Fruit fly (Drosophila melanogaster) whole organism, prepupa: Measurements from ENCODE around the gene CG42717.

Source experiments
- CG10669 ChIP-seq: fragments of 200-800 bp; sonication (Bioruptor generic); optimal IDR thresholded peaks from 3 replicates; lab custom pipeline; 2018; ENCODE audit warnings: missing biosample characterization, mild to moderate bottlenecking, missing genetic modification characterization, moderate library complexity
- CG11294 ChIP-seq: fragments of 200-800 bp; sonication (Bioruptor generic); IDR thresholded peaks from 2 replicates; pipeline ENCODE4 v1.3.6; 2022; ENCODE audit warnings: missing biosample characterization, missing genetic modification characterization
- CG11762 ChIP-seq: fragments of 200-800 bp; sonication (Bioruptor generic); optimal IDR thresholded peaks from 3 replicates; lab custom pipeline; 2016; ENCODE audit warnings: missing biosample characterization, missing genetic modification characterization; ENCODE audit not compliant: insufficient read depth
- CG11902 ChIP-seq: fragments of 200-800 bp; sonication (Bioruptor generic); optimal IDR thresholded peaks from 3 replicates; lab custom pipeline; 2016; ENCODE audit warnings: missing biosample characterization, missing genetic modification characterization
- CG15336 ChIP-seq: fragments of 200-800 bp; sonication (Bioruptor generic); IDR thresholded peaks from 2 replicates; pipeline ENCODE4 v1.3.6; 2022; ENCODE audit warnings: missing biosample characterization, missing genetic modification characterization
- CG1621 ChIP-seq: fragments of 200-800 bp; sonication (Bioruptor generic); optimal IDR thresholded peaks from 3 replicates; lab custom pipeline; 2018; ENCODE audit warnings: missing biosample characterization, mild to moderate bottlenecking, missing genetic modification characterization
- CG3032 ChIP-seq: fragments of 200-800 bp; optimal IDR thresholded peaks from 2 replicates; lab custom pipeline; 2019; ENCODE audit warnings: missing biosample characterization, mild to moderate bottlenecking, missing genetic modification characterization, moderate library complexity
- CG32006 ChIP-seq: fragments of 200-800 bp; sonication (Bioruptor generic); optimal IDR thresholded peaks from 3 replicates; lab custom pipeline; 2017; ENCODE audit warnings: missing biosample characterization, mild to moderate bottlenecking, missing genetic modification characterization
- CG4318 ChIP-seq: fragments of 200-800 bp; sonication (Bioruptor generic); optimal IDR thresholded peaks from 3 replicates; lab custom pipeline; 2017; ENCODE audit warnings: missing biosample characterization, mild to moderate bottlenecking, missing genetic modification characterization
- CG6163 ChIP-seq: fragments of 200-800 bp; sonication (Bioruptor generic); IDR thresholded peaks from 3 replicates; pipeline ENCODE4 v1.3.6; 2022; ENCODE audit warnings: missing biosample characterization, missing genetic modification characterization
- CG6276 ChIP-seq: fragments of 200-800 bp; sonication (Bioruptor generic); optimal IDR thresholded peaks from 2 replicates; lab custom pipeline; 2017; ENCODE audit warnings: missing biosample characterization, mild to moderate bottlenecking, missing genetic modification characterization
- CG6792 ChIP-seq: fragments of 200-800 bp; sonication (Bioruptor generic); optimal IDR thresholded peaks from 3 replicates; lab custom pipeline; 2016; ENCODE audit warnings: missing biosample characterization, missing genetic modification characterization
- CG7368 ChIP-seq: fragments of 200-800 bp; sonication (Bioruptor generic); optimal IDR thresholded peaks from 3 replicates; lab custom pipeline; 2016; ENCODE audit warnings: missing biosample characterization, missing genetic modification characterization
- CG8119 ChIP-seq: fragments of 200-800 bp; sonication (Bioruptor generic); IDR thresholded peaks from 3 replicates; pipeline ENCODE4 v1.3.6; 2022; ENCODE audit warnings: missing biosample characterization, missing genetic modification characterization
- CG8319 ChIP-seq: fragments of 200-800 bp; sonication (Bioruptor generic); optimal IDR thresholded peaks from 3 replicates; lab custom pipeline; 2016; ENCODE audit warnings: missing biosample characterization, missing genetic modification characterization
- CG8632 ChIP-seq: fragments of 200-800 bp; sonication (Bioruptor generic); optimal IDR thresholded peaks from 3 replicates; lab custom pipeline; 2016; ENCODE audit warnings: missing biosample characterization, missing genetic modification characterization
- CG9139 ChIP-seq: fragments of 200-800 bp; sonication (Bioruptor generic); optimal IDR thresholded peaks from 3 replicates; lab custom pipeline; 2017; ENCODE audit warnings: missing biosample characterization, mild to moderate bottlenecking, missing genetic modification characterization
- Eip75B ChIP-seq: fragments of 200-800 bp; sonication (Bioruptor generic); optimal IDR thresholded peaks from 3 replicates; lab custom pipeline; 2016; ENCODE audit warnings: missing biosample characterization, missing genetic modification characterization
- Eip78C ChIP-seq: fragments of 200-800 bp; sonication (Bioruptor generic); peaks from one replicate; lab custom pipeline; 2016; ENCODE audit warnings: missing biosample characterization, missing genetic modification characterization
- Ets96B ChIP-seq: fragments of 200-800 bp; optimal IDR thresholded peaks from 2 replicates; lab custom pipeline; 2019; ENCODE audit warnings: missing biosample characterization, mild to moderate bottlenecking, missing genetic modification characterization, moderate library complexity
- Gug ChIP-seq: fragments of 200-800 bp; sonication (Bioruptor generic); IDR thresholded peaks from 2 replicates; pipeline ENCODE4 v1.3.6; 2022; ENCODE audit warnings: missing biosample characterization, missing genetic modification characterization
- Hr4 ChIP-seq: fragments of 200-800 bp; sonication (Bioruptor generic); optimal IDR thresholded peaks from 3 replicates; lab custom pipeline; 2016; ENCODE audit warnings: missing biosample characterization, missing genetic modification characterization
- Lpt ChIP-seq: fragments of 200-800 bp; sonication (Bioruptor generic); optimal IDR thresholded peaks from 3 replicates; lab custom pipeline; 2016; ENCODE audit warnings: missing biosample characterization, missing genetic modification characterization
- OdsH ChIP-seq: fragments of 200-800 bp; sonication (Bioruptor generic); optimal IDR thresholded peaks from 3 replicates; lab custom pipeline; 2016; ENCODE audit warnings: missing biosample characterization, missing genetic modification characterization
- Smox ChIP-seq: fragments of 200-800 bp; sonication (Bioruptor generic); optimal IDR thresholded peaks from 3 replicates; lab custom pipeline; 2016; ENCODE audit warnings: missing biosample characterization, missing genetic modification characterization
- Sox15 ChIP-seq: fragments of 200-800 bp; sonication (Bioruptor generic); optimal IDR thresholded peaks from 3 replicates; lab custom pipeline; 2016; ENCODE audit warnings: missing biosample characterization, missing genetic modification characterization
- acj6 ChIP-seq: fragments of 200-800 bp; sonication (Bioruptor generic); optimal IDR thresholded peaks from 3 replicates; lab custom pipeline; 2016; ENCODE audit warnings: missing biosample characterization, missing genetic modification characterization
- cyc ChIP-seq: fragments of 200-800 bp; sonication (Bioruptor generic); optimal IDR thresholded peaks from 3 replicates; lab custom pipeline; 2016; ENCODE audit warnings: missing biosample characterization, missing genetic modification characterization
- dac ChIP-seq: fragments of 200-800 bp; sonication (Bioruptor generic); optimal IDR thresholded peaks from 2 replicates; lab custom pipeline; 2017; ENCODE audit warnings: missing biosample characterization, mild to moderate bottlenecking, missing genetic modification characterization
- dsx ChIP-seq: fragments of 200-800 bp; optimal IDR thresholded peaks from 3 replicates; lab custom pipeline; 2019; ENCODE audit warnings: missing biosample characterization, mild to moderate bottlenecking, missing genetic modification characterization, moderate library complexity; ENCODE audit not compliant: poor library complexity, severe bottlenecking
- eg ChIP-seq: fragments of 200-800 bp; sonication (Bioruptor generic); IDR thresholded peaks from 3 replicates; pipeline ENCODE4 v1.3.6; 2022; ENCODE audit warnings: missing biosample characterization, missing genetic modification characterization
- fd59A ChIP-seq: fragments of 200-800 bp; sonication (Bioruptor generic); optimal IDR thresholded peaks from 2 replicates; lab custom pipeline; 2017; ENCODE audit warnings: missing biosample characterization, mild to moderate bottlenecking, missing genetic modification characterization, missing genetic modification reagents
- fkh ChIP-seq: fragments of 200-800 bp; sonication (Bioruptor generic); optimal IDR thresholded peaks from 3 replicates; lab custom pipeline; 2017; ENCODE audit warnings: missing biosample characterization, mild to moderate bottlenecking, missing genetic modification characterization, moderate library complexity
- lz ChIP-seq: fragments of 200-800 bp; sonication (Bioruptor generic); optimal IDR thresholded peaks from 3 replicates; lab custom pipeline; 2016; ENCODE audit warnings: missing biosample characterization, missing genetic modification characterization
- net ChIP-seq: fragments of 200-800 bp; sonication (Bioruptor generic); optimal IDR thresholded peaks from 3 replicates; lab custom pipeline; 2016; ENCODE audit warnings: missing biosample characterization, missing genetic modification characterization
- salr ChIP-seq, 2 experiments: fragments of 200-800 bp; sonication (Bioruptor generic); optimal IDR thresholded peaks; 3 replicates each; lab custom pipeline; 2016 to 2018; ENCODE audit warnings: missing biosample characterization in 2 of 2, missing genetic modification characterization in 2 of 2, mild to moderate bottlenecking in 1 of 2
- ss ChIP-seq, 2 experiments: fragments of 200-800 bp; sonication (Bioruptor generic); optimal IDR thresholded peaks; 2 replicates in 1 of 2; 3 replicates in 1 of 2; lab custom pipeline; 2017 to 2018; ENCODE audit warnings: mild to moderate bottlenecking in 2 of 2, missing biosample characterization in 2 of 2, missing genetic modification characterization in 2 of 2, moderate library complexity in 1 of 2
- svp ChIP-seq: fragments of 200-800 bp; sonication (Bioruptor generic); peaks from one replicate; lab custom pipeline; 2016; ENCODE audit warnings: missing biosample characterization, missing genetic modification characterization
- vri ChIP-seq: fragments of 200-800 bp; sonication (Bioruptor generic); optimal IDR thresholded peaks from 3 replicates; lab custom pipeline; 2016; ENCODE audit warnings: missing biosample characterization, mild to moderate bottlenecking, missing genetic modification characterization

CG42717 gene

DNA sequence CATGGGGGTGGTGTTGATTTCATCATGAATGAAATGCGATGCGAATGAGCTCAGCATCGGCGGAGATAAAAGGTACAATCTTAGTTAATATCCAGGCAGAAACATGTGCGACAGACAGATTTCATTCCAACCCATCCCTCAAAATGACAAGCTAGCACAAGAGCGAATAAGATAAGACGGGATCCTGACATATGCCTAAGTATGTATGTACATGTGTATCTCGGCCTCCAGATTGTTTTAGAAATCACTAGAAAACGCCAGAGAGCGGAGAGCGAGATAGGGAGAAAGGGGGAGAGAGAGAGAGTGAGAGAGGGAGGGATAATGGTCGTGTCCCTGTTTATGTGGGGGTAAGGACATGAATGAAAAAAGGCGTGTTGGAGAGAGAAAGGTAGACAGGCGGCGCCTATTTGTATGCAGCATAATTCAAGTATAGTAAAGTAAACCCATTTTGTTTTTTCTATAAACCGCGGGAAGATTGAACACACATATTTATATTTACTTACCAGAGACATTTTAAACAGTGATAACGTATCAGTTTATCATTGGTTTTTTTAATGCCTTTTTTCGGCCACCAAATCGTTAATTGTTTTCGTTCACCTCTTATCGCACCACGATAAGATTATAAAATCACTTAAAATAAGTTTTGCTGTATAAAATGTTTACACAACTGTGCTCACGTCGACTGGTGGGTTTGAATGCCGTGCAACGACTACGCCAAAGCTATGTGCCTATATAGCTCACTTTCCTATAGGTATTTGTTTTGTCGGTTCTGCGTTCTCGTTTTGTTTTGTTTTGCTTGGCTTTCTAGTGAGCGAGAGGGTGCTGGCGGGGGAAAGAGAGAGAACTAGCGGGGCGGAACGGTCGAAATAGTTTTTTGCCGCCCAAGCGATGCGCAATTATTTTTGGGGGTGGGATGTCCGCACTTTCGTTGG lies 17.2 kb upstream of the CG42717 start (continued):
- TF ChIP-seq CG10669 (GFP tag; lab: Kevin White, UChicago) (no peak), CG7368 (GFP tag; lab: Kevin White, UChicago) (no peak), eg (GFP tag; lab: Robert Waterston, UW) (peak; percentile 89), CG9139 (GFP tag; lab: Kevin White, UChicago) (no peak), cyc (GFP tag; lab: Kevin White, UChicago) (no peak), fd59A (no peak), CG8119 (peak; percentile 72), Hr4 (GFP tag; lab: Kevin White, UChicago) (peak; percentile 17), lz (no peak), CG11294 (GFP tag; lab: Robert Waterston, UW) (no peak; the same call in 1 of the 2 replicates), CG11902 (no peak), CG1621 (tag; lab: Kevin White, UChicago) (no peak)

DNA sequence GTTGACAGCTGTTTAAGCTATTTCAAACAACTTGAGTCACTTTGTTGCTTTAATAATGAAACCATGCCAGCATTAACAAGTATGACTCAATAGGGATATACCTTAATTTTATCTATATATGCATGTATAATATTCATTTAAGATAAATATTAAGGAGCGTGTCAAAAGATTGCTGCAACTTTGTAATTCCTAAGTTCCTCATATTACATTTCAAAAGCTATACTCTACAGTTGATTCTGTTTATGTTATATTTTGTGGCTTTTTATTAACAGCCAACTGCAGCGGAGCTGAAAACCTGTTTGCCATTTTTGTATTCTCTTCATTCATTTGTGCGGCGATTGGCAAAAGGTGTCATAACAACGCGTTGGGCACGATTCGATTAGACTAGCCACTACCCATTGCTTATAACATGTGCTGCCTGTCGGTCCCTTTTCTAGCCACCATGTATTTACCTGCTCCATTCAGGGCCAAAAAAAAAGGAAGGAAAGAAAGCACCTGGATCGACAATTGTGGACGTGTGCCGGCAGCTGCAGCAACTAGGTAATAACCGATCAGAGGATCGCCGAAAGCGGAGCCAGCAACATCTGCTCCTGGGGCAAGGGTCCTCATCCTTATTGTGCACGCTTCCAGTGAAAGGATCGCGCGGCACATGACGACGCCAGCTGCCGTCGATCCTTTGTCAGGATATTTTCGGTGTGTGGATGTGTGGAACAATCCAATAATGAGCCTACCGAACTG lies 15.9 kb upstream of the CG42717 start:
- no peak for TF ChIP-seq CG32006 (GFP tag; lab: Kevin White, UChicago)
- peak; percentile 95 for TF ChIP-seq dsx (GFP tag; lab: Kevin White, UChicago)
- TF ChIP-seq Ets96B = peak; percentile 37
- TF ChIP-seq fkh (GFP tag; lab: Kevin White, UChicago) = no peak
- TF ChIP-seq net (GFP tag; lab: Kevin White, UChicago) = no peak
- TF ChIP-seq Hr4 (GFP tag; lab: Kevin White, UChicago) = no peak
- TF ChIP-seq Sox15 (GFP tag; lab: Kevin White, UChicago) = no peak
- no peak for TF ChIP-seq acj6 (GFP tag; lab: Kevin White, UChicago)
- TF ChIP-seq OdsH = peak; percentile 16
- no peak for TF ChIP-seq Smox (GFP tag; lab: Kevin White, UChicago)
- no peak for TF ChIP-seq CG6276 (GFP tag; lab: Kevin White, UChicago)
- peak; percentile 37 for TF ChIP-seq vri (GFP tag; lab: Kevin White, UChicago)
- no peak for TF ChIP-seq CG11294 (GFP tag; lab: Robert Waterston, UW)
- TF ChIP-seq salr (GFP tag; optimal IDR thresholded peaks at IDR 0.05; lab: Kevin White, UChicago) = no peak
- no peak for TF ChIP-seq CG15336 (GFP tag; lab: Robert Waterston, UW)
- peak; percentile 49 for TF ChIP-seq svp (GFP tag; lab: Kevin White, UChicago)
- TF ChIP-seq ss (GFP tag; optimal IDR thresholded peaks at IDR 0.05; lab: Kevin White, UChicago) = peak in 1 of 2 experiments; percentile 19
- peak; percentile 17 for TF ChIP-seq CG3032 (tag; lab: Kevin White, UChicago)
- TF ChIP-seq CG6792 (GFP tag; lab: Kevin White, UChicago) = no peak
- no peak for TF ChIP-seq CG8632 (GFP tag; lab: Kevin White, UChicago)
- TF ChIP-seq CG8319 (GFP tag; lab: Kevin White, UChicago) = no peak
- no peak for TF ChIP-seq Eip75B (GFP tag; lab: Kevin White, UChicago)
- no peak for TF ChIP-seq CG11902
- TF ChIP-seq CG4318 = no peak
- no peak for TF ChIP-seq dac (GFP tag; lab: Kevin White, UChicago)
- 0 out of 3 replicates have a peak, but pooled peaks have one; percentile 5 for TF ChIP-seq CG6163
- no peak for TF ChIP-seq CG11762 (GFP tag; lab: Kevin White, UChicago)
- TF ChIP-seq eg (GFP tag; lab: Robert Waterston, UW) = no peak
- TF ChIP-seq Lpt (GFP tag; lab: Kevin White, UChicago) = no peak
- peak; percentile 18 for TF ChIP-seq Eip78C
- no peak for TF ChIP-seq Gug (GFP tag; lab: Robert Waterston, UW)
- no peak for TF ChIP-seq CG10669 (GFP tag; lab: Kevin White, UChicago)
